Worm (Caenorhabditis elegans) whole organism, young adult: ENCODE data around the gene F54B11.11.

Experiments
- T07F8.4 ChIP-seq: sonication (generic microtip); optimal IDR thresholded peaks from 2 replicates; lab custom pipeline; 2016; ENCODE audit warnings: mild to moderate bottlenecking, missing genetic modification characterization, moderate library complexity, missing compliant biosample characterization
- Y67H2A.10 ChIP-seq: fragments of 200-800 bp; sonication (Bioruptor generic); conservative IDR thresholded peaks from 2 replicates; pipeline ENCODE4 v1.3.6; 2022; ENCODE audit warnings: missing genetic modification reagents, missing genetic modification characterization, missing compliant biosample characterization
- cebp-2 ChIP-seq: fragments of 200-800 bp; sonication (Bioruptor generic); IDR thresholded peaks from 2 replicates; pipeline ENCODE4 v1.3.6; 2022; ENCODE audit warnings: missing genetic modification characterization, missing compliant biosample characterization
- nhr-120 ChIP-seq: fragments of 200-800 bp; sonication (Bioruptor generic); IDR thresholded peaks from 2 replicates; pipeline ENCODE4 v1.3.6; 2022; ENCODE audit warnings: missing genetic modification characterization, missing compliant biosample characterization
- nhr-80 ChIP-seq: sonication (generic microtip); optimal IDR thresholded peaks from 2 replicates; lab custom pipeline; 2016; ENCODE audit warnings: missing genetic modification characterization, missing compliant biosample characterization
- nhr-90 ChIP-seq: sonication (generic microtip); optimal IDR thresholded peaks from 2 replicates; lab custom pipeline; 2016; ENCODE audit warnings: missing genotype, mild to moderate bottlenecking, missing genetic modification characterization, missing compliant biosample characterization
- sea-2 ChIP-seq: fragments of 200-800 bp; sonication (Bioruptor generic); IDR thresholded peaks from 2 replicates; pipeline ENCODE4 v1.3.6; 2022; ENCODE audit warnings: missing genetic modification characterization, missing compliant biosample characterization

DNA sequence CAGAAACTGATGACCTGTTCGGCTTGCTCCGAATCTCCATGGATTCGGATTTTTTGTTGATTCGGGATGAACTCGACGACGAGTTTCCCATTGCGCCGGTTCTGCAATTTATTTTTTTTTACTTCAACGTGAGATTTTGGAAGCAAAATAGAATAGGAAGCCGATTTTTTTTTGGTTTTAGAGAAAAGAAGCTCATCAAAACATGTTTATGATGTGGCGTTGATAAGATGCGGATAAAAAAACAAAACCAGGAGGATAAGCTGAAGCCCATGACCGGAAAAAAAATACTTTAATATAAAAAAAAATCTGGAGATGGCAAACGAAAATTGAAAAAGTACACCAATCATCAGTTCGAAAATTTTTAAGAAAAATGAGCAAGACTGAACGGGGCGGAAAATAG, 22.5 kb upstream of the F54B11.11 start, which contains the start of gene glb-20:
- TF ChIP-seq sea-2 (GFP tag; lab: Robert Waterston, UW): no peak
- no peak for TF ChIP-seq T07F8.4
- TF ChIP-seq cebp-2 (GFP tag; lab: Robert Waterston, UW): no peak
- TF ChIP-seq nhr-80 (tag; lab: Kevin White, UChicago): no peak
- TF ChIP-seq Y67H2A.10: no peak
- TF ChIP-seq nhr-120 (GFP tag; lab: Robert Waterston, UW): no peak
- TF ChIP-seq nhr-90 (tag; lab: Kevin White, UChicago): no peak
